Fruit fly (Drosophila melanogaster) whole organism, embryonic: ENCODE data around the gene iav.

Experiments
- Aef1 ChIP-seq: fragments of 200-800 bp; sonication (Bioruptor generic); IDR thresholded peaks from 3 replicates; pipeline ENCODE4 v1.3.6; 2022; ENCODE audit warnings: missing biosample characterization, missing genetic modification characterization
- Atf-2 ChIP-seq: fragments of 200-800 bp; sonication (Bioruptor generic); optimal IDR thresholded peaks from 2 replicates; lab custom pipeline; 2016; ENCODE audit warnings: missing biosample characterization, missing genetic modification characterization
- BEAF-32 ChIP-seq: fragments of 200-800 bp; sonication (Bioruptor generic); optimal IDR thresholded peaks from 3 replicates; lab custom pipeline; 2017; ENCODE audit warnings: missing biosample characterization, missing genetic modification characterization, mild to moderate bottlenecking, moderate library complexity, missing genetic modification reagents
- CG10462 ChIP-seq: fragments of 200-800 bp; sonication (Bioruptor generic); optimal IDR thresholded peaks from 2 replicates; lab custom pipeline; 2016; ENCODE audit warnings: missing biosample characterization, missing genetic modification characterization
- CG11085 ChIP-seq: fragments of 200-800 bp; sonication (Bioruptor generic); IDR thresholded peaks from 2 replicates; pipeline ENCODE4 v1.3.6; 2022; ENCODE audit warnings: missing biosample characterization, missing genetic modification characterization
- CG12071 ChIP-seq: fragments of 200-800 bp; sonication (Bioruptor generic); optimal IDR thresholded peaks from 3 replicates; lab custom pipeline; 2018; ENCODE audit warnings: missing biosample characterization, mild to moderate bottlenecking, missing genetic modification characterization
- CG12219 ChIP-seq: fragments of 200-800 bp; sonication (Bioruptor generic); optimal IDR thresholded peaks from 3 replicates; lab custom pipeline; 2018; ENCODE audit warnings: missing biosample characterization, mild to moderate bottlenecking, missing genetic modification characterization
- CG15479 ChIP-seq: fragments of 200-800 bp; sonication (Bioruptor generic); optimal IDR thresholded peaks from 3 replicates; lab custom pipeline; 2019; ENCODE audit warnings: missing biosample characterization, mild to moderate bottlenecking, missing genetic modification characterization, moderate library complexity
- CG17186 ChIP-seq: fragments of 200-800 bp; sonication (Bioruptor generic); optimal IDR thresholded peaks from 3 replicates; lab custom pipeline; 2017; ENCODE audit warnings: missing biosample characterization, missing genetic modification reagents, missing genetic modification characterization
- CG18619 ChIP-seq: fragments of 200-800 bp; sonication (Bioruptor generic); optimal IDR thresholded peaks from 3 replicates; lab custom pipeline; 2017; ENCODE audit warnings: missing biosample characterization, mild to moderate bottlenecking, missing genetic modification characterization
- CG31388 ChIP-seq: fragments of 200-800 bp; sonication (Bioruptor generic); optimal IDR thresholded peaks from 2 replicates; lab custom pipeline; 2016; ENCODE audit warnings: missing biosample characterization, missing genetic modification characterization
- CG3407 ChIP-seq: fragments of 200-800 bp; sonication (Bioruptor generic); optimal IDR thresholded peaks from 2 replicates; lab custom pipeline; 2018; ENCODE audit warnings: missing biosample characterization, mild to moderate bottlenecking, missing genetic modification characterization
- CG3838 ChIP-seq: fragments of 200-800 bp; sonication (Bioruptor generic); optimal IDR thresholded peaks from 3 replicates; lab custom pipeline; 2016; ENCODE audit warnings: missing biosample characterization, missing genetic modification characterization
- CG4328 ChIP-seq: fragments of 200-800 bp; sonication (Bioruptor generic); optimal IDR thresholded peaks from 3 replicates; lab custom pipeline; 2017; ENCODE audit warnings: missing biosample characterization, missing genetic modification reagents, missing genetic modification characterization
- CG4424 ChIP-seq: fragments of 200-800 bp; sonication (Bioruptor generic); optimal IDR thresholded peaks from 3 replicates; lab custom pipeline; 2016; ENCODE audit warnings: missing biosample characterization, missing genetic modification characterization
- CG5953 ChIP-seq: fragments of 200-800 bp; sonication (Bioruptor generic); IDR thresholded peaks from 2 replicates; pipeline ENCODE4 v1.3.6; 2022; ENCODE audit warnings: missing biosample characterization, missing genetic modification characterization
- CG6254 ChIP-seq: fragments of 200-800 bp; sonication (Bioruptor generic); optimal IDR thresholded peaks from 3 replicates; lab custom pipeline; 2017; ENCODE audit warnings: mild to moderate bottlenecking, missing biosample characterization, missing genetic modification reagents, missing genetic modification characterization
- CG6689 ChIP-seq: fragments of 200-800 bp; sonication (Bioruptor generic); IDR thresholded peaks from 2 replicates; pipeline ENCODE4 v1.3.6; 2022; ENCODE audit warnings: missing biosample characterization, missing genetic modification characterization
- CG8089 ChIP-seq: fragments of 200-800 bp; sonication (Bioruptor generic); optimal IDR thresholded peaks from 3 replicates; lab custom pipeline; 2016; ENCODE audit warnings: missing biosample characterization, missing genetic modification characterization
- Ets97D ChIP-seq: fragments of 200-800 bp; sonication (Bioruptor generic); optimal IDR thresholded peaks from 3 replicates; lab custom pipeline; 2016; ENCODE audit warnings: missing biosample characterization, missing genetic modification characterization
- H15 ChIP-seq: fragments of 200-800 bp; sonication (Bioruptor generic); IDR thresholded peaks from 3 replicates; pipeline ENCODE4 v1.3.6; 2022; ENCODE audit warnings: missing biosample characterization, missing genetic modification characterization
- H2.0 ChIP-seq: fragments of 200-800 bp; sonication (Bioruptor generic); IDR thresholded peaks from 2 replicates; pipeline ENCODE4 v1.3.6; 2022; ENCODE audit warnings: missing biosample characterization, missing genetic modification characterization
- Hey ChIP-seq: fragments of 200-800 bp; sonication (Bioruptor generic); optimal IDR thresholded peaks from 3 replicates; lab custom pipeline; 2018; ENCODE audit warnings: missing biosample characterization, mild to moderate bottlenecking, missing genetic modification characterization
- HmgD ChIP-seq: fragments of 200-800 bp; sonication (Bioruptor generic); optimal IDR thresholded peaks from 3 replicates; lab custom pipeline; 2016; ENCODE audit warnings: missing biosample characterization, missing genetic modification characterization
- Hmx ChIP-seq: fragments of 200-800 bp; sonication (Bioruptor generic); optimal IDR thresholded peaks from 2 replicates; lab custom pipeline; 2016; ENCODE audit warnings: missing biosample characterization, missing genetic modification characterization
- Hr3 ChIP-seq: fragments of 200-800 bp; sonication (Bioruptor generic); optimal IDR thresholded peaks from 3 replicates; lab custom pipeline; 2016; ENCODE audit warnings: missing biosample characterization, missing genetic modification characterization
- Lim3 ChIP-seq: fragments of 200-800 bp; sonication (Bioruptor generic); IDR thresholded peaks from 2 replicates; pipeline ENCODE4 v1.3.6; 2022; ENCODE audit warnings: missing biosample characterization, missing genetic modification characterization
- Mad ChIP-seq: fragments of 200-800 bp; sonication (Bioruptor generic); optimal IDR thresholded peaks from 2 replicates; lab custom pipeline; 2016; ENCODE audit warnings: missing biosample characterization, missing genetic modification characterization
- Spps ChIP-seq: fragments of 200-800 bp; sonication (Bioruptor generic); optimal IDR thresholded peaks from 2 replicates; lab custom pipeline; 2018; ENCODE audit warnings: missing biosample characterization, mild to moderate bottlenecking, missing genetic modification characterization
- ap ChIP-seq: fragments of 200-800 bp; sonication (Bioruptor generic); IDR thresholded peaks from 2 replicates; pipeline ENCODE4 v1.3.6; 2022; ENCODE audit warnings: missing biosample characterization, missing genetic modification characterization
- chif ChIP-seq, 2 experiments: fragments of 200-800 bp; sonication (Bioruptor generic); optimal IDR thresholded peaks; 3 replicates each; lab custom pipeline; 2016; ENCODE audit warnings: missing biosample characterization in 2 of 2, missing genetic modification characterization in 2 of 2
- chinmo ChIP-seq: fragments of 200-800 bp; sonication (Bioruptor generic); IDR thresholded peaks from 4 replicates; pipeline ENCODE4 v1.3.6; 2022; ENCODE audit warnings: missing biosample characterization, missing genetic modification characterization; ENCODE audit not compliant: partially characterized antibody
- corto ChIP-seq: fragments of 200-800 bp; sonication (Bioruptor generic); optimal IDR thresholded peaks from 2 replicates; lab custom pipeline; 2016; ENCODE audit warnings: missing biosample characterization, mild to moderate bottlenecking, missing genetic modification characterization, moderate library complexity
- dan ChIP-seq: fragments of 200-800 bp; sonication (Bioruptor generic); IDR thresholded peaks from 2 replicates; pipeline ENCODE4 v1.3.6; 2022; ENCODE audit warnings: missing biosample characterization, missing genetic modification characterization
- dimm ChIP-seq: fragments of 200-800 bp; sonication (Bioruptor generic); IDR thresholded peaks from 2 replicates; pipeline ENCODE4 v1.3.6; 2022; ENCODE audit warnings: missing biosample characterization, missing genetic modification characterization
- dpn ChIP-seq, 2 experiments: fragments of 200-800 bp; sonication (Bioruptor generic); optimal IDR thresholded peaks; 3 replicates each; lab custom pipeline; 2016; ENCODE audit warnings: missing biosample characterization in 2 of 2, missing genetic modification characterization in 2 of 2
- gcm ChIP-seq: fragments of 200-800 bp; sonication (Bioruptor generic); optimal IDR thresholded peaks from 2 replicates; lab custom pipeline; 2019; ENCODE audit warnings: missing biosample characterization, mild to moderate bottlenecking, missing genetic modification characterization, moderate library complexity
- gem ChIP-seq: fragments of 200-800 bp; sonication (Bioruptor generic); optimal IDR thresholded peaks from 2 replicates; lab custom pipeline; 2019; ENCODE audit warnings: missing biosample characterization, mild to moderate bottlenecking, missing genetic modification characterization, moderate library complexity
- grn ChIP-seq: fragments of 200-800 bp; sonication (Bioruptor generic); optimal IDR thresholded peaks from 3 replicates; lab custom pipeline; 2017; ENCODE audit warnings: missing biosample characterization, missing genetic modification characterization
- lilli ChIP-seq: fragments of 200-800 bp; sonication (Bioruptor generic); optimal IDR thresholded peaks from 3 replicates; lab custom pipeline; 2016; ENCODE audit warnings: missing biosample characterization, missing genetic modification characterization
- oc ChIP-seq: fragments of 200-800 bp; sonication (Bioruptor generic); optimal IDR thresholded peaks from 2 replicates; lab custom pipeline; 2018; ENCODE audit warnings: missing biosample characterization, mild to moderate bottlenecking, missing genetic modification characterization, moderate library complexity
- pnt ChIP-seq: fragments of 200-800 bp; sonication (Bioruptor generic); optimal IDR thresholded peaks from 3 replicates; lab custom pipeline; 2016; ENCODE audit warnings: missing biosample characterization, missing genetic modification characterization
- psq ChIP-seq: fragments of 200-800 bp; sonication (Bioruptor generic); optimal IDR thresholded peaks from 2 replicates; lab custom pipeline; 2017; ENCODE audit warnings: missing biosample characterization, missing genetic modification characterization
- scrt ChIP-seq: fragments of 200-800 bp; sonication (Bioruptor generic); optimal IDR thresholded peaks from 2 replicates; lab custom pipeline; 2018; ENCODE audit warnings: missing biosample characterization, mild to moderate bottlenecking, missing genetic modification characterization, moderate library complexity
- sug ChIP-seq: fragments of 200-800 bp; optimal IDR thresholded peaks from 2 replicates; lab custom pipeline; 2019; ENCODE audit warnings: missing biosample characterization, mild to moderate bottlenecking, missing genetic modification characterization, moderate library complexity
- tgo ChIP-seq: fragments of 200-800 bp; sonication (Bioruptor generic); IDR thresholded peaks from 3 replicates; pipeline ENCODE4 v1.3.6; 2022; ENCODE audit warnings: missing biosample characterization, missing genetic modification characterization
- twi ChIP-seq: fragments of 200-800 bp; optimal IDR thresholded peaks from 2 replicates; lab custom pipeline; 2019; ENCODE audit warnings: missing biosample characterization, mild to moderate bottlenecking, missing genetic modification characterization, moderate library complexity
- wdn ChIP-seq: fragments of 200-800 bp; sonication (Bioruptor generic); IDR thresholded peaks from 2 replicates; pipeline ENCODE4 v1.3.6; 2022; ENCODE audit warnings: missing biosample characterization, missing genetic modification characterization
- zfh2 ChIP-seq: fragments of 200-800 bp; sonication (Bioruptor generic); optimal IDR thresholded peaks from 2 replicates; lab custom pipeline; 2016; ENCODE audit warnings: missing biosample characterization, missing genetic modification characterization

The iav gene

dm6 chrX:6855366-6856200 lies 41.8 kb downstream of the iav start (continued):
- TF ChIP-seq grn: peak; percentile 96
- peak; percentile 52 for TF ChIP-seq tgo
- TF ChIP-seq HmgD: no peak
- TF ChIP-seq Lim3 (GFP tag; lab: Robert Waterston, UW): peak; percentile 71
- peak; percentile 86 for TF ChIP-seq CG3407 (GFP tag; lab: Kevin White, UChicago)
- TF ChIP-seq twi (tag; lab: Kevin White, UChicago): peak; percentile 82
- TF ChIP-seq Hr3 (GFP tag; lab: Kevin White, UChicago): peak; percentile 91
- TF ChIP-seq BEAF-32 (GFP tag; lab: Kevin White, UChicago): peak; percentile 3
- TF ChIP-seq CG10462: peak; percentile 62
- TF ChIP-seq dimm (GFP tag; lab: Robert Waterston, UW): 0 out of 2 replicates have a peak, but pooled peaks have one; percentile 17
- TF ChIP-seq CG12219 (GFP tag; lab: Kevin White, UChicago): peak; percentile 64
- peak; percentile 75 for TF ChIP-seq Mad (GFP tag; lab: Kevin White, UChicago)
- TF ChIP-seq Hey (tag; lab: Kevin White, UChicago): no peak
- TF ChIP-seq Hmx (GFP tag; lab: Kevin White, UChicago): peak; percentile 68
- no peak for TF ChIP-seq CG31388 (GFP tag; lab: Kevin White, UChicago)
- peak; percentile 81 for TF ChIP-seq CG3838 (GFP tag; lab: Kevin White, UChicago)
- peak; percentile 70 for TF ChIP-seq CG4424 (GFP tag; lab: Kevin White, UChicago)
- peak; percentile 62 for TF ChIP-seq Aef1 (GFP tag; lab: Robert Waterston, UW)
- peak; percentile 68 for TF ChIP-seq corto
- TF ChIP-seq oc (tag; lab: Kevin White, UChicago): peak; percentile 72
- peak; percentile 29 for TF ChIP-seq Spps (tag; lab: Kevin White, UChicago)
- peak; percentile 68 for TF ChIP-seq scrt (GFP tag; lab: Kevin White, UChicago)
- peak; percentile 84 for TF ChIP-seq Atf-2 (GFP tag; lab: Kevin White, UChicago)
- TF ChIP-seq CG12071: no peak
- peak; percentile 54 for TF ChIP-seq ap (GFP tag; lab: Robert Waterston, UW)
- TF ChIP-seq wdn: peak; percentile 63
- TF ChIP-seq CG6689 (GFP tag; lab: Robert Waterston, UW): peak; percentile 78
- TF ChIP-seq H15: peak; percentile 77
- peak; percentile 60 for TF ChIP-seq zfh2
- TF ChIP-seq CG4328 (GFP tag; lab: Kevin White, UChicago): peak; percentile 45
- peak; percentile 91 for TF ChIP-seq gcm
- peak; percentile 85 to 88 for TF ChIP-seq dpn (GFP tag; optimal IDR thresholded peaks at IDR 0.05; lab: Kevin White, UChicago)
- TF ChIP-seq sug (tag; lab: Kevin White, UChicago): peak; percentile 80
- peak; percentile 81 for TF ChIP-seq pnt (GFP tag; lab: Kevin White, UChicago)
- TF ChIP-seq Ets97D (GFP tag; lab: Kevin White, UChicago): peak; percentile 60
- TF ChIP-seq CG11085 (GFP tag; lab: Robert Waterston, UW): no peak
- no peak for TF ChIP-seq CG17186 (GFP tag; lab: Kevin White, UChicago)
- peak; percentile 97 for TF ChIP-seq gem (tag; lab: Kevin White, UChicago)
- peak; percentile 30 for TF ChIP-seq CG8089
- peak; percentile 50; the same call in 1 of the 2 replicates for TF ChIP-seq CG5953
- peak; percentile 38 for TF ChIP-seq CG15479 (GFP tag; lab: Kevin White, UChicago)
- peak; percentile 50 for TF ChIP-seq psq (GFP tag; lab: Kevin White, UChicago)
- TF ChIP-seq chinmo: peak; percentile 63; the same call in 2 of the 4 replicates
- TF ChIP-seq dan (GFP tag; lab: Robert Waterston, UW): no peak
- TF ChIP-seq H2.0: peak; percentile 81
- TF ChIP-seq CG18619: peak; percentile 86
- TF ChIP-seq CG6254 (GFP tag; lab: Kevin White, UChicago): peak; percentile 65
- TF ChIP-seq chif (GFP tag; optimal IDR thresholded peaks at IDR 0.05; lab: Kevin White, UChicago): peak; percentile 78 to 88
- TF ChIP-seq lilli (GFP tag; lab: Kevin White, UChicago): peak; percentile 82
